Worm (Caenorhabditis elegans) whole organism, L3 larva: ENCODE data around the gene R11F4.1.

Source experiments
- ZK546.5 ChIP-seq: sonication (generic microtip); optimal IDR thresholded peaks from 2 replicates; lab custom pipeline; 2017; ENCODE audit warnings: missing biosample characterization, missing genetic modification characterization
- ceh-16 ChIP-seq: sonication (generic microtip); optimal IDR thresholded peaks from 2 replicates; lab custom pipeline; 2017; ENCODE audit warnings: missing biosample characterization, missing genetic modification characterization
- ceh-28 ChIP-seq: fragments of 150-350 bp; optimal IDR thresholded peaks from 2 replicates; lab custom pipeline; 2014; ENCODE audit warnings: missing biosample characterization, missing genetic modification reagents, missing genetic modification characterization
- egl-5 ChIP-seq: fragments of 150-350 bp; optimal IDR thresholded peaks from 2 replicates; lab custom pipeline; 2017; ENCODE audit warnings: missing biosample characterization, missing genetic modification reagents, missing genetic modification characterization, inconsistent platforms
- elt-1 ChIP-seq: fragments of 150-350 bp; optimal IDR thresholded peaks from 2 replicates; lab custom pipeline; 2014; ENCODE audit warnings: missing biosample characterization, missing genetic modification characterization
- elt-2 ChIP-seq: sonication (generic microtip); optimal IDR thresholded peaks from 2 replicates; lab custom pipeline; 2016; ENCODE audit warnings: missing genetic modification reagents, mild to moderate bottlenecking, missing genetic modification characterization, missing compliant biosample characterization
- eor-1 ChIP-seq, 2 experiments: fragments of 150-350 bp; optimal IDR thresholded peaks; 2 replicates each; lab custom pipeline; 2014 to 2018; ENCODE audit warnings: missing biosample characterization in 2 of 2, missing genetic modification characterization in 2 of 2
- fkh-2 ChIP-seq: fragments of 150-350 bp; optimal IDR thresholded peaks from 2 replicates; lab custom pipeline; 2014; ENCODE audit warnings: missing biosample characterization, missing genetic modification reagents, missing genetic modification characterization
- hmg-11 ChIP-seq: sonication (generic microtip); optimal IDR thresholded peaks from 2 replicates; lab custom pipeline; 2016; ENCODE audit warnings: missing genetic modification characterization, missing compliant biosample characterization
- lin-15B ChIP-seq: fragments of 150-350 bp; optimal IDR thresholded peaks from 2 replicates; lab custom pipeline; 2014; ENCODE audit warnings: missing biosample characterization, missing genetic modification characterization
- lsy-12 ChIP-seq: sonication (generic microtip); optimal IDR thresholded peaks from 2 replicates; lab custom pipeline; 2016; ENCODE audit warnings: mild to moderate bottlenecking, missing genetic modification characterization, missing compliant biosample characterization
- mdl-1 ChIP-seq: fragments of 150-350 bp; optimal IDR thresholded peaks from 2 replicates; lab custom pipeline; 2014; ENCODE audit warnings: missing biosample characterization, missing genetic modification characterization
- mml-1 ChIP-seq: fragments of 150-350 bp; sonication (generic microtip); optimal IDR thresholded peaks from 3 replicates; lab custom pipeline; 2014; ENCODE audit warnings: missing biosample characterization, missing genetic modification characterization
- nfya-1 ChIP-seq: sonication (generic microtip); optimal IDR thresholded peaks from 2 replicates; lab custom pipeline; 2017; ENCODE audit warnings: missing genetic modification characterization, mild to moderate bottlenecking, missing compliant biosample characterization, antibody characterized with exemption, moderate library complexity; ENCODE audit not compliant: insufficient read depth
- nhr-11 ChIP-seq: fragments of 150-350 bp; optimal IDR thresholded peaks from 2 replicates; lab custom pipeline; 2014; ENCODE audit warnings: missing biosample characterization, missing genetic modification characterization
- nhr-23 ChIP-seq: fragments of 150-350 bp; optimal IDR thresholded peaks from 2 replicates; lab custom pipeline; 2014; ENCODE audit warnings: missing biosample characterization, missing genetic modification reagents, missing genetic modification characterization
- nhr-25 ChIP-seq: sonication (generic microtip); optimal IDR thresholded peaks from 2 replicates; lab custom pipeline; 2017; ENCODE audit warnings: missing biosample characterization, missing genetic modification characterization
- nhr-28 ChIP-seq: fragments of 150-350 bp; optimal IDR thresholded peaks from 2 replicates; lab custom pipeline; 2014; ENCODE audit warnings: missing biosample characterization, missing genetic modification characterization
- nhr-43 ChIP-seq: sonication (generic microtip); optimal IDR thresholded peaks from 2 replicates; lab custom pipeline; 2016; ENCODE audit warnings: mild to moderate bottlenecking, missing genetic modification characterization, missing compliant biosample characterization; ENCODE audit not compliant: poor library complexity, severe bottlenecking
- pha-4 ChIP-seq: fragments of 150-350 bp; optimal IDR thresholded peaks from 2 replicates; lab custom pipeline; 2014; ENCODE audit warnings: missing biosample characterization, missing genetic modification reagents, missing genetic modification characterization
- pqm-1 ChIP-seq: fragments of 150-350 bp; optimal IDR thresholded peaks from 2 replicates; lab custom pipeline; 2017; ENCODE audit warnings: missing biosample characterization, missing genetic modification characterization, inconsistent platforms
- sea-2 ChIP-seq: fragments of 150-350 bp; sonication (generic microtip); optimal IDR thresholded peaks from 4 replicates; lab custom pipeline; 2014; ENCODE audit warnings: missing biosample characterization, missing genetic modification reagents, missing genetic modification characterization
- skn-1 ChIP-seq: fragments of 150-350 bp; optimal IDR thresholded peaks from 2 replicates; lab custom pipeline; 2014; ENCODE audit warnings: missing biosample characterization, missing genetic modification characterization
- snpc-4 ChIP-seq: fragments of 150-350 bp; optimal IDR thresholded peaks from 2 replicates; lab custom pipeline; 2014; ENCODE audit warnings: missing biosample characterization, missing genetic modification characterization
- tbx-2 ChIP-seq: sonication (generic microtip); optimal IDR thresholded peaks from 2 replicates; lab custom pipeline; 2016; ENCODE audit warnings: mild to moderate bottlenecking, missing genetic modification characterization, missing compliant biosample characterization
- unc-39 ChIP-seq: sonication (generic microtip); optimal IDR thresholded peaks from 4 replicates; lab custom pipeline; 2017; ENCODE audit warnings: missing biosample characterization, missing genetic modification characterization
- unc-62 ChIP-seq: fragments of 150-350 bp; sonication (generic microtip); optimal IDR thresholded peaks from 4 replicates; lab custom pipeline; 2014; ENCODE audit warnings: missing biosample characterization, missing genetic modification reagents, missing genetic modification characterization
- zag-1 ChIP-seq: fragments of 150-350 bp; optimal IDR thresholded peaks from 2 replicates; lab custom pipeline; 2014; ENCODE audit warnings: missing biosample characterization, missing genetic modification characterization
- ztf-4 ChIP-seq: fragments of 150-350 bp; optimal IDR thresholded peaks from 2 replicates; lab custom pipeline; 2014; ENCODE audit warnings: missing biosample characterization, missing genetic modification characterization

Gene R11F4.1

DNA sequence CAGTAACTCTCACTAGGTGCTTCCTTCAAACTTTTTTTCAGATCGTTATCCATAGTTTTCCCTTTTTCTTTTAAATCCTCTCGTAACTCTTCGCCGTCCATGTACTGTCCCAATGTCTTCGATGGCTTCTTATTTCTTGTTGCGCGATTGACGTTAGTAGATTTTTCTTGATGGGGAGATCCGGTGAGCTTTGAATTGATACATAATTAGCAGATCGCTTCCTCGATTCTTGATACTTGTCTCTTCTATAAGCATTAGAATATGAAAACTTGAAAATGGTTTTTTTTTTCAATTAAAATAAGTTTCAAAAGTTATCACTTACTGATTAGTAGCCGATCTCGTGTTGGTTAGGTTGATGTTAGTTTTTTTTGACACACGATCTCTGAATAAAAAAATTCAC, 46.3 kb upstream of the R11F4.1 start, which contains the start of gene K07D4.2:
Gene K07D4.2 (minus strand): TSS at position 101 of the 400 bp plus-strand sequence.
- TF ChIP-seq hmg-11, result no peak
- TF ChIP-seq nfya-1 (tag; lab: Kevin White, UChicago), result no peak
- no peak for TF ChIP-seq mml-1 (tag; lab: Kevin White, UChicago)
- no peak for TF ChIP-seq nhr-11
- no peak for TF ChIP-seq egl-5 (tag; lab: Kevin White, UChicago)
- TF ChIP-seq elt-2 (tag; lab: Kevin White, UChicago), result no peak
- TF ChIP-seq skn-1, result no peak
- no peak for TF ChIP-seq nhr-25
- no peak for TF ChIP-seq pha-4 (tag; lab: Kevin White, UChicago)
- no peak for TF ChIP-seq lin-15B (tag; lab: Kevin White, UChicago)
- TF ChIP-seq mdl-1 (tag; lab: Kevin White, UChicago), result no peak
- TF ChIP-seq ZK546.5 (tag; lab: Kevin White, UChicago), result no peak
- TF ChIP-seq pqm-1, result no peak
- no peak for TF ChIP-seq nhr-43
- TF ChIP-seq zag-1, result no peak
- TF ChIP-seq ceh-28 (tag; lab: Kevin White, UChicago), result no peak
- TF ChIP-seq fkh-2 (tag; lab: Kevin White, UChicago), result no peak

DNA sequence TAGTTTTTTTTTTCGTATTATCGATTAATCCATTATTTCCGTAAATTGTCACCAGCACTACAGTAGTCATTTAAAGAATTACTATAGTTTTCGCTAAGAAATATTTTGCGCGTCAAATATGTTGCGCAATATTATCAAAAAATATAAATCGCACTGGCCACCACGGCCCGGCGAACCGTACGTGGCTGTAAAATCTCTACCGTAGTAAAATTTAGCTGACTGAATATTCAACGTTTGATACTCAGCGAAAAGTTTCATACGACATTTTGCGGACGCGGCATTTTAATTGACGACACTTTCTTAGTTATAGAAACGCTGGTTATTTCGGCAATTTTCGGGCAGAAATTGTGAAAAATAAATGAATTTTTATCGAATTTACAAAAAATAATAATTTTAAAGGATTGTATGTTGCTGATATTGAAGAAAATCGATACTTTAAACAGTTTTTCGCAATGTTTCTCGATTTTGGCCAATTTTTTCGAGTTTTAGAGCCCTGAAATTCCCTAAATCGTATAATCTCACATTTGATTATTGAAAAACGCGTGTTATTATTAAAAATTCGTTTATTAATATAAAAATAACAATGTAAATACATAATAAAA, 43.8 kb upstream of the R11F4.1 start:
- peak; percentile 31 for TF ChIP-seq lsy-12 (tag; lab: Kevin White, UChicago)
- peak; percentile 13 for TF ChIP-seq nfya-1 (tag; lab: Kevin White, UChicago)
- peak; percentile 58 for TF ChIP-seq nhr-43
- peak; percentile 54 for TF ChIP-seq elt-2 (tag; lab: Kevin White, UChicago)
- peak; percentile 43 for TF ChIP-seq hmg-11
- peak; percentile 30 for TF ChIP-seq tbx-2 (tag; lab: Kevin White, UChicago)
- peak; percentile 22 for TF ChIP-seq lin-15B (tag; lab: Kevin White, UChicago)

DNA sequence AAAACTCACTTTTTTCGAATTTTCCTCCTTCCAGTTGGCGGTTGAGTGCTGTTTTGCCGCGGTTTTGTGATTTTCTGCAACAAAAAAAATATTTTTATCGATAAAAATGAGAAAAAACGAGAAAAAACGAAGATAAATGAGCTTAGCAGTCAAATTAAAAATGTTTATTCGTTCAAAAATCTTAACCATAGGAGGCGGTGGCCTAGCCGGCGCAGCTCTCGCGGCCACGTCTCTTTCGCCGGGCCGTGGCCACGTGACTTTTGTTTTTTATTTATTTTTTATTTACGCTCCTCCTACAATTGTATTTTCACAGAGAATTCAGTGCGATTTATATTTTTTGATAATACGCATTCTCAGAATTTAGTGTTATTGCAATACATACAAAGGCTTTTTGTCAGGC, 42.1 kb upstream of the R11F4.1 start:
- peak; percentile 21 for TF ChIP-seq elt-2 (tag; lab: Kevin White, UChicago)
- TF ChIP-seq nfya-1 (tag; lab: Kevin White, UChicago), result peak; percentile 21
- TF ChIP-seq pha-4 (tag; lab: Kevin White, UChicago), result peak; percentile 6
- peak; percentile 3 for TF ChIP-seq lin-15B (tag; lab: Kevin White, UChicago)

DNA sequence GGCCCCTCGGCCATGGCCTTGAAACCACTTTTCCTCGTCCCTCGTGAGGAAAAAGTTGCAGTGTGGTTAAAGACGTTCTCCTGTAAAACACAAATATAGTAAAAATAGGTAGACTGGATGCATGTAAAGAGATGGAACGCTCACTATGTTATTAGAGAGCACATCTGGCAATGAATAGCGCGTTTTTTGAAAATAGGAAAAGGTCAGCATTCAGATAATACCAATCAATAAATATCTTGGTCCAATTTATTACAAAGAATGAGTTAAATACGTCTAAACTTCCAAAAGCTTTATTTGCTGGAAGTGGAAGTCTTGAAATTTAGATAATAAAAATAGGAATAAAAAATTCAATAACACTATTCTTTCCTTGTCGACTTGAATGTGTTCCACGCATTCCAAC, 29.3 kb upstream of the R11F4.1 start, which contains the start of gene gadr-4:
Gene gadr-4 (minus strand): TSS at position 101 of the 400 bp plus-strand sequence.
- TF ChIP-seq unc-39 (tag; lab: Kevin White, UChicago) (no peak), elt-1 (no peak), eor-1 (tag; optimal IDR thresholded peaks at IDR 0.05; lab: Kevin White, UChicago) (no peak), ceh-16 (tag; lab: Kevin White, UChicago) (no peak), nhr-43 (no peak), hmg-11 (no peak), mdl-1 (tag; lab: Kevin White, UChicago) (no peak), ceh-28 (tag; lab: Kevin White, UChicago) (no peak), sea-2 (GFP tag; lab: Kevin White, UChicago) (no peak), nhr-23 (tag; lab: Kevin White, UChicago) (no peak), lin-15B (tag; lab: Kevin White, UChicago) (no peak)

DNA sequence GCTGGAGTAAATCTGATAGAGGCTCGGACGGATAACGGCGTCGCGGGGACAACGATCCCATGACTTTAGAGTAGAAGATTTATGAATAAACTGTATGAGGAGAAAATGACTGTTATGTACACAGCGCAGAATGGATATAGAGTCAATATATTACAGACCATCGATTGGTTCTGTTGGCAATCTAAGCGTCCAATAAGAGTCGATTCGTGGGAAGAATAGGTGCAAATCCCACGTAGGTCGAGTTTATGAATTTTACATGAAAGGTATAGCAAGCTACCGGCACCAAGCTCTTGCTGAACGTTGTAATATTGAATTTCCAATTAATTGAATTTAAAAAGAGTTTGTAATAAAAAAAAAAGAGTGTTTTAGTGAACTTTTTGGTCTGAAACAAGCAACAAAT, 27.7 kb upstream of the R11F4.1 start, which contains the start of gene fbxb-118:
Gene fbxb-118 (minus strand): TSS at position 101 of the 400 bp plus-strand sequence.
- TF ChIP-seq nfya-1 (tag; lab: Kevin White, UChicago), result no peak
- TF ChIP-seq, all 47 proteins: peak for 0

DNA sequence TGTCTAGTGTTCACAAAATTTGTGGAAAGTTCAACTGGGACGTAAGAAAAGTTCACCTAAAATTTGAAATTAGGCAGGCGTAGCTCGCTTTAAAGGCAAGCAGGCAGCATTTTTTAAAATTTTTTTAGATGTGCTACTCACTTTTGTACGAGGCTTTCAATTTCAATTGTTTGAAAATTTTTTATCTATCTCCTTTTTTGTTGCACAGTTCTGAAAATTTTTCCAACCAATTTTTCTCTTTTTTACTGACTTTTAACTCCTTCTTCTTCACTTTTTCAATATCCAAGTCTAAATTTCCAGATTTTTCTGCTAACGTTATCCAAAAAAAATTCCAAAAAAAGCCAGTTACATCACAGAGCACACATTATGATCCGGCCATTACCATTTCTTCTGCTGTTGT, 24.5 kb upstream of the R11F4.1 start, which contains the start of gene W06A11.1:
Gene W06A11.1 (plus strand): TSS at position 301 of the 400 bp plus-strand sequence.
- TF ChIP-seq unc-62 (no peak), nhr-28 (no peak), ztf-4 (tag; lab: Kevin White, UChicago) (no peak)

DNA sequence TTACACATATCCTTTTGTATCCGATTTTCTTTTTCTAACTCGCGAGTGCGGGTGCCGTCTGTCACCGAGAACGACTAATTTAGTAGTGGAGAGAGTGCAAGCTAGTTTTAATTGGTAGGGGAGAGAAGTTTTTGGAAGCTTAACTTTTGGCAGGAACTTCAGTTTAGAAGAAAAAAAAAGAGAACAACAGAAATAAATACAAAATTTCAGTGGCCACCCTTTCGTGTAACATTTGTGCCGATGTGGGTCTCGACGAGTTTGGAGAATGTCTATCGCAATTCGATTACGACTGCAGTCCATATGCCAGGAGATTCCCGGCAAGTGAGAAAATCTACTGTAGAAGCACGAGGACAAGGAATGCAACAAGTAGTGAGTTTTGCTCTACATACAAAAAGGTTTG, 23.6 kb upstream of the R11F4.1 start:
- no peak for TF ChIP-seq snpc-4 (tag; lab: Kevin White, UChicago)
- TF ChIP-seq ztf-4 (tag; lab: Kevin White, UChicago), result no peak
- TF ChIP-seq fkh-2 (tag; lab: Kevin White, UChicago), result no peak
